Worm (Caenorhabditis elegans) whole organism, midembryonic: Measurements from ENCODE around the gene spo-11.

Source experiments
- T22C8.4 ChIP-seq: fragments of 200-800 bp; sonication (Bioruptor generic); IDR thresholded peaks from 2 replicates; pipeline ENCODE4 v1.3.6; 2022; ENCODE audit warnings: missing genetic modification characterization, missing compliant biosample characterization
- cog-1 ChIP-seq: sonication (generic microtip); optimal IDR thresholded peaks from 2 replicates; lab custom pipeline; 2016; ENCODE audit warnings: missing genetic modification characterization, missing compliant biosample characterization
- flt-1 ChIP-seq: fragments of 200-800 bp; sonication (Bioruptor generic); IDR thresholded peaks from 2 replicates; pipeline ENCODE4 v1.3.6; 2022; ENCODE audit warnings: missing genetic modification characterization, missing compliant biosample characterization
- klf-2 ChIP-seq: fragments of 200-800 bp; sonication (Bioruptor generic); conservative IDR thresholded peaks from 2 replicates; pipeline ENCODE4 v1.3.6; 2022; ENCODE audit warnings: missing genetic modification reagents, missing genetic modification characterization, missing compliant biosample characterization
- med-1 ChIP-seq: sonication (generic microtip); optimal IDR thresholded peaks from 2 replicates; lab custom pipeline; 2017; ENCODE audit warnings: missing genetic modification characterization, mild to moderate bottlenecking, missing compliant biosample characterization, antibody characterized with exemption, missing genetic modification reagents; ENCODE audit not compliant: insufficient read depth
- ref-1 ChIP-seq: fragments of 200-800 bp; sonication (Bioruptor generic); conservative IDR thresholded peaks from 2 replicates; pipeline ENCODE4 v1.3.6; 2022; ENCODE audit warnings: missing genetic modification reagents, missing genetic modification characterization, missing compliant biosample characterization
- tab-1 ChIP-seq: fragments of 200-800 bp; sonication (Bioruptor generic); IDR thresholded peaks from 2 replicates; pipeline ENCODE4 v1.3.6; 2022; ENCODE audit warnings: missing genetic modification characterization, missing compliant biosample characterization
- ztf-23 ChIP-seq: fragments of 200-800 bp; sonication (Bioruptor generic); IDR thresholded peaks from 2 replicates; pipeline ENCODE4 v1.3.6; 2022; ENCODE audit warnings: missing genetic modification reagents, missing genetic modification characterization, missing compliant biosample characterization
- ztf-29 ChIP-seq: fragments of 200-800 bp; sonication (Bioruptor generic); IDR thresholded peaks from 2 replicates; pipeline ENCODE4 v1.3.6; 2022; ENCODE audit warnings: missing genetic modification reagents, missing genetic modification characterization, missing compliant biosample characterization

spo-11 gene

ce11 chrIV:11149454-11150163 lies 24.9 kb upstream of the spo-11 start, which contains the start of the genes F01G4.6 and pfd-1:
F01G4.6 (minus strand) TSS chrIV:11149504.
pfd-1 (plus strand) TSS chrIV:11150113.
- TF ChIP-seq T22C8.4 (no peak), ztf-23 (peak; percentile 68), flt-1 (GFP tag; lab: Robert Waterston, UW) (0 out of 2 replicates have a peak, but pooled peaks have one; percentile 39)

- no peak for TF ChIP-seq med-1 (GFP tag; lab: Kevin White, UChicago)
- TF ChIP-seq flt-1 (GFP tag; lab: Robert Waterston, UW): 0 out of 2 replicates have a peak, but pooled peaks have one; percentile 7
Measured at ce11 chrIV:11148788-11149366, 24.2 kb upstream of the spo-11 start.

ce11 chrIV:11146962-11147470 lies 22.4 kb upstream of the spo-11 start, which contains the start of gene pigq-1:
pigq-1 (minus strand) TSS chrIV:11147247.
- TF ChIP-seq med-1 (GFP tag; lab: Kevin White, UChicago) (no peak), klf-2 (GFP tag; lab: Robert Waterston, UW) (no peak), ztf-23 (no peak), T22C8.4 (no peak), ref-1 (GFP tag; lab: Robert Waterston, UW) (no peak), cog-1 (no peak), tab-1 (no peak), flt-1 (GFP tag; lab: Robert Waterston, UW) (no peak), ztf-29 (GFP tag; lab: Robert Waterston, UW) (no peak)

- TF ChIP-seq cog-1: no peak
- TF ChIP-seq flt-1 (GFP tag; lab: Robert Waterston, UW): no peak
- TF ChIP-seq ref-1 (GFP tag; lab: Robert Waterston, UW): no peak
- TF ChIP-seq med-1 (GFP tag; lab: Kevin White, UChicago): no peak
- no peak for TF ChIP-seq ztf-29 (GFP tag; lab: Robert Waterston, UW)
- TF ChIP-seq T22C8.4: no peak
- no peak for TF ChIP-seq klf-2 (GFP tag; lab: Robert Waterston, UW)
- no peak for TF ChIP-seq tab-1
- no peak for TF ChIP-seq ztf-23
Measured at ce11 chrIV:11146492-11146891, 21.8 kb upstream of the spo-11 start.

- TF ChIP-seq ref-1 (GFP tag; lab: Robert Waterston, UW) (no peak), cog-1 (no peak), klf-2 (GFP tag; lab: Robert Waterston, UW) (no peak)
Measured at ce11 chrIV:11145929-11146339, 21.3 kb upstream of the spo-11 start.

ce11 chrIV:11143228-11143444 lies 18.5 kb upstream of the spo-11 start, which contains the start of gene F01G4.4:
F01G4.4 (plus strand) TSS chrIV:11143345.
- TF ChIP-seq ztf-29 (GFP tag; lab: Robert Waterston, UW) (no peak), flt-1 (GFP tag; lab: Robert Waterston, UW) (no peak), cog-1 (no peak), T22C8.4 (no peak), ref-1 (GFP tag; lab: Robert Waterston, UW) (no peak), ztf-23 (no peak)

- TF ChIP-seq ref-1 (GFP tag; lab: Robert Waterston, UW): no peak
- no peak for TF ChIP-seq ztf-23
- TF ChIP-seq ztf-29 (GFP tag; lab: Robert Waterston, UW): no peak
- no peak for TF ChIP-seq tab-1
- TF ChIP-seq med-1 (GFP tag; lab: Kevin White, UChicago): no peak
- no peak for TF ChIP-seq klf-2 (GFP tag; lab: Robert Waterston, UW)
- TF ChIP-seq T22C8.4: no peak
- TF ChIP-seq flt-1 (GFP tag; lab: Robert Waterston, UW): no peak
- TF ChIP-seq cog-1: no peak
Measured at ce11 chrIV:11142314-11143227, 17.9 kb upstream of the spo-11 start, which contains the start of gene skih-2. skih-2 (minus strand) TSS chrIV:11142364.

ce11 chrIV:11131268-11131667 lies 6.6 kb upstream of the spo-11 start, which contains the start of gene ard-1:
ard-1 (plus strand) TSS chrIV:11131279.
- no peak for TF ChIP-seq ztf-23
- TF ChIP-seq med-1 (GFP tag; lab: Kevin White, UChicago): no peak
- TF ChIP-seq T22C8.4: no peak
- TF ChIP-seq ref-1 (GFP tag; lab: Robert Waterston, UW): no peak
- TF ChIP-seq cog-1: no peak
- no peak for TF ChIP-seq ztf-29 (GFP tag; lab: Robert Waterston, UW)
- TF ChIP-seq tab-1: no peak
- TF ChIP-seq klf-2 (GFP tag; lab: Robert Waterston, UW): no peak
- TF ChIP-seq flt-1 (GFP tag; lab: Robert Waterston, UW): no peak

- no peak for TF ChIP-seq ref-1 (GFP tag; lab: Robert Waterston, UW)
- TF ChIP-seq T22C8.4: no peak
- no peak for TF ChIP-seq flt-1 (GFP tag; lab: Robert Waterston, UW)
- no peak for TF ChIP-seq med-1 (GFP tag; lab: Kevin White, UChicago)
- TF ChIP-seq klf-2 (GFP tag; lab: Robert Waterston, UW): no peak
- no peak for TF ChIP-seq ztf-29 (GFP tag; lab: Robert Waterston, UW)
- TF ChIP-seq ztf-23: no peak
Measured at ce11 chrIV:11130774-11131173, 6.1 kb upstream of the spo-11 start.
